Fruit fly (Drosophila melanogaster): ENCODE data around the gene CG5282.

CG5282 gene

dm6 chr3L:20399550-20400109 lies 26.2 kb downstream of the CG5282 start (continued):
- TF ChIP-seq CG3838 (GFP tag; optimal IDR thresholded peaks at IDR 0.05): peak; percentile 48
- peak; percentile 91 for TF ChIP-seq Sox100B (GFP tag; optimal IDR thresholded peaks at IDR 0.05)
- TF ChIP-seq emc (GFP tag; optimal IDR thresholded peaks at IDR 0.05): peak; percentile 41
- peak; percentile 56 for TF ChIP-seq CG4707 (GFP tag; optimal IDR thresholded peaks at IDR 0.05)
- peak; percentile 92 for TF ChIP-seq HmgZ (tag; optimal IDR thresholded peaks at IDR 0.05)
- TF ChIP-seq CG6854 (GFP tag; optimal IDR thresholded peaks at IDR 0.05): peak; percentile 66
- peak; percentile 76 for TF ChIP-seq sqz (GFP tag; optimal IDR thresholded peaks at IDR 0.05)
- peak; percentile 87 for TF ChIP-seq nerfin-1 (tag; optimal IDR thresholded peaks at IDR 0.05)
- TF ChIP-seq CG6813 (GFP tag; optimal IDR thresholded peaks at IDR 0.05): peak; percentile 69
- TF ChIP-seq CG30020 (tag; optimal IDR thresholded peaks at IDR 0.05): peak; percentile 63
- peak; percentile 68 for TF ChIP-seq Bdp1 (GFP tag; optimal IDR thresholded peaks at IDR 0.05)
- TF ChIP-seq CG17361 (GFP tag; IDR thresholded peaks at IDR 0.05): peak; percentile 96
- TF ChIP-seq CG13296 (GFP tag; optimal IDR thresholded peaks at IDR 0.05): peak; percentile 92
- TF ChIP-seq Dref (GFP tag; IDR thresholded peaks at IDR 0.05): peak; percentile 33; the same call in 1 of the 2 replicates
- peak; percentile 81 for TF ChIP-seq lbe (GFP tag; optimal IDR thresholded peaks at IDR 0.05)
- TF ChIP-seq Dll (GFP tag; IDR thresholded peaks at IDR 0.05; ENCODE audit: partially characterized antibody): no peak
- peak; percentile 71 for TF ChIP-seq CHES-1-like (GFP tag; optimal IDR thresholded peaks at IDR 0.05)
- TF ChIP-seq crol (GFP tag; IDR thresholded peaks at IDR 0.05): no peak
- TF ChIP-seq CG6791 (GFP tag; IDR thresholded peaks at IDR 0.05; ENCODE audit: partially characterized antibody): no peak
- TF ChIP-seq gt (GFP tag; IDR thresholded peaks at IDR 0.05): peak; percentile 53; the same call in 1 of the 2 replicates
- TF ChIP-seq CG17568 (GFP tag; optimal IDR thresholded peaks at IDR 0.05): peak; percentile 83
- peak; percentile 60 for TF ChIP-seq CG6654 (GFP tag; optimal IDR thresholded peaks at IDR 0.05)
- peak; percentile 62 for TF ChIP-seq ERR (GFP tag; optimal IDR thresholded peaks at IDR 0.05)
- peak; percentile 89 for TF ChIP-seq CG12391 (tag; optimal IDR thresholded peaks at IDR 0.05)
- no peak for TF ChIP-seq Doc3 (GFP tag; IDR thresholded peaks at IDR 0.05; ENCODE audit: partially characterized antibody)
- TF ChIP-seq CG15601 (tag; optimal IDR thresholded peaks at IDR 0.05): peak; percentile 78
- TF ChIP-seq BEAF-32 (GFP tag; optimal IDR thresholded peaks at IDR 0.05): no peak
- TF ChIP-seq CG10209 (GFP tag; optimal IDR thresholded peaks at IDR 0.05): peak; percentile 87
- TF ChIP-seq ro (GFP tag; IDR thresholded peaks at IDR 0.05): peak; percentile 71
- TF ChIP-seq CG14860 (GFP tag; IDR thresholded peaks at IDR 0.05; ENCODE audit: partially characterized antibody): no peak
- peak; percentile 84 for TF ChIP-seq Hand (GFP tag; optimal IDR thresholded peaks at IDR 0.05)
- peak; percentile 69 for TF ChIP-seq CG34376 (GFP tag; optimal IDR thresholded peaks at IDR 0.05)
- TF ChIP-seq sob (GFP tag; IDR thresholded peaks at IDR 0.05): peak; percentile 86
- peak; percentile 68 for TF ChIP-seq CG5953 (GFP tag; IDR thresholded peaks at IDR 0.05)
- peak; percentile 72 for TF ChIP-seq CG8944 (GFP tag; optimal IDR thresholded peaks at IDR 0.05)
- TF ChIP-seq CG10267 (tag; optimal IDR thresholded peaks at IDR 0.05): peak; percentile 79
- peak; percentile 24; the same call in 1 of the 2 replicates for TF ChIP-seq sim (GFP tag; IDR thresholded peaks at IDR 0.05)
- no peak for TF ChIP-seq stwl (tag; optimal IDR thresholded peaks at IDR 0.05)
- peak; percentile 77 for TF ChIP-seq CG13624 (GFP tag; optimal IDR thresholded peaks at IDR 0.05)
- TF ChIP-seq ATbp (GFP tag; optimal IDR thresholded peaks at IDR 0.05): peak; percentile 80
- peak; percentile 27 for TF ChIP-seq Elba2 (GFP tag; optimal IDR thresholded peaks at IDR 0.05)
- peak; percentile 77 for TF ChIP-seq H2.0 (GFP tag; IDR thresholded peaks at IDR 0.05)
- peak; percentile 90 for TF ChIP-seq CG9932 (GFP tag; IDR thresholded peaks at IDR 0.05)
- TF ChIP-seq dimm (GFP tag; IDR thresholded peaks at IDR 0.05): 0 out of 2 replicates have a peak, but pooled peaks have one; percentile 35
- peak; percentile 78 for TF ChIP-seq nom (GFP tag; optimal IDR thresholded peaks at IDR 0.05)
- TF ChIP-seq CG1603 (tag; optimal IDR thresholded peaks at IDR 0.05): peak; percentile 73
- peak; percentile 52; the same call in 1 of the 2 replicates for TF ChIP-seq Lim3 (GFP tag; IDR thresholded peaks at IDR 0.05)
- peak; percentile 74 for TF ChIP-seq tx (GFP tag; optimal IDR thresholded peaks at IDR 0.05)
- no peak for TF ChIP-seq ftz-f1 (GFP tag; optimal IDR thresholded peaks at IDR 0.05)

All from whole organism, embryonic.